Worm (Caenorhabditis elegans) whole organism, L4 larva: ENCODE results near the gene mlc-7.

ENCODE experiments used
- F44E2.7 ChIP-seq: fragments of 200-800 bp; sonication (Bioruptor generic); IDR thresholded peaks from 2 replicates; pipeline ENCODE4 v2.1.2; 2022; ENCODE audit warnings: missing genetic modification characterization, missing compliant biosample characterization
- R02D3.7 ChIP-seq: fragments of 150-350 bp; sonication (generic microtip); optimal IDR thresholded peaks from 3 replicates; lab custom pipeline; 2014; ENCODE audit warnings: missing biosample characterization, missing genetic modification characterization
- T20F7.1 ChIP-seq: fragments of 200-800 bp; sonication (Bioruptor generic); optimal IDR thresholded peaks from 2 replicates; lab custom pipeline; 2018; ENCODE audit warnings: mild to moderate bottlenecking, missing genetic modification characterization, missing compliant biosample characterization
- aha-1 ChIP-seq: fragments of 150-350 bp; peaks from one replicate; lab custom pipeline; 2014; ENCODE audit warnings: missing biosample characterization, missing genetic modification characterization
- ama-1 ChIP-seq: fragments of 150-350 bp; optimal IDR thresholded peaks from 2 replicates; lab custom pipeline; 2014; ENCODE audit warnings: inconsistent platforms, mixed read lengths
- ceh-20 ChIP-seq: fragments of 200-800 bp; sonication (Bioruptor generic); IDR thresholded peaks from 2 replicates; pipeline ENCODE4 v1.3.6; 2022; ENCODE audit warnings: missing genetic modification reagents, missing genetic modification characterization, missing compliant biosample characterization
- ceh-28 ChIP-seq: fragments of 150-350 bp; optimal IDR thresholded peaks from 2 replicates; lab custom pipeline; 2014; ENCODE audit warnings: missing biosample characterization, missing genetic modification reagents, missing genetic modification characterization
- ceh-44 ChIP-seq: fragments of 200-800 bp; sonication (Bioruptor generic); IDR thresholded peaks from 2 replicates; pipeline ENCODE4 v1.3.6; 2022; ENCODE audit warnings: missing genetic modification reagents, missing genetic modification characterization, missing compliant biosample characterization
- ceh-82 ChIP-seq: sonication (generic microtip); optimal IDR thresholded peaks from 2 replicates; lab custom pipeline; 2017; ENCODE audit warnings: missing biosample characterization, missing genetic modification characterization
- ces-1 ChIP-seq: fragments of 150-350 bp; sonication (generic microtip); optimal IDR thresholded peaks from 4 replicates; lab custom pipeline; 2014; ENCODE audit warnings: missing biosample characterization, missing genetic modification reagents, missing genetic modification characterization
- ctbp-1 ChIP-seq: fragments of 200-800 bp; sonication (Bioruptor generic); IDR thresholded peaks from 2 replicates; pipeline ENCODE4 v1.3.6; 2022; ENCODE audit warnings: missing genetic modification reagents, missing genetic modification characterization, missing compliant biosample characterization
- daf-12 ChIP-seq: fragments of 150-350 bp; optimal IDR thresholded peaks from 2 replicates; lab custom pipeline; 2014; ENCODE audit warnings: missing biosample characterization, missing genetic modification reagents, missing genetic modification characterization
- dmd-6 ChIP-seq: fragments of 200-800 bp; sonication (Bioruptor generic); IDR thresholded peaks from 2 replicates; pipeline ENCODE4 v1.3.6; 2022; ENCODE audit warnings: missing genetic modification reagents, missing genetic modification characterization, missing compliant biosample characterization
- dpl-1 ChIP-seq: fragments of 150-350 bp; optimal IDR thresholded peaks from 2 replicates; lab custom pipeline; 2014; ENCODE audit warnings: missing biosample characterization, missing genetic modification reagents, missing genetic modification characterization
- duxl-1 ChIP-seq: sonication (generic microtip); optimal IDR thresholded peaks from 2 replicates; lab custom pipeline; 2016; ENCODE audit warnings: mild to moderate bottlenecking, missing genetic modification characterization, moderate library complexity, missing compliant biosample characterization; ENCODE audit not compliant: poor library complexity
- dve-1 ChIP-seq: sonication (generic microtip); optimal IDR thresholded peaks from 2 replicates; lab custom pipeline; 2017; ENCODE audit warnings: antibody characterized with exemption, mild to moderate bottlenecking, missing genetic modification characterization, missing compliant biosample characterization; ENCODE audit not compliant: insufficient read depth
- gei-8 ChIP-seq: fragments of 200-800 bp; sonication (Bioruptor generic); optimal IDR thresholded peaks from 2 replicates; lab custom pipeline; 2018; ENCODE audit warnings: mild to moderate bottlenecking, missing genetic modification characterization, missing compliant biosample characterization
- hif-1 ChIP-seq, 2 experiments: sonication (generic microtip); optimal IDR thresholded peaks; 2 replicates each; lab custom pipeline; 2016 to 2017; ENCODE audit warnings: missing compliant biosample characterization in 2 of 2, missing genetic modification characterization in 2 of 2, missing genetic modification reagents in 2 of 2, missing genotype in 2 of 2, mild to moderate bottlenecking in 1 of 2
- hlh-11 ChIP-seq: fragments of 200-800 bp; sonication (Bioruptor generic); optimal IDR thresholded peaks from 2 replicates; lab custom pipeline; 2018; ENCODE audit warnings: mild to moderate bottlenecking, missing genetic modification characterization, missing compliant biosample characterization
- hlh-30 ChIP-seq: sonication (generic microtip); optimal IDR thresholded peaks from 2 replicates; lab custom pipeline; 2017; ENCODE audit warnings: antibody characterized with exemption, mild to moderate bottlenecking, missing genetic modification characterization, missing compliant biosample characterization; ENCODE audit not compliant: insufficient read depth
- lin-38 ChIP-seq: fragments of 200-800 bp; sonication (Bioruptor generic); IDR thresholded peaks from 2 replicates; pipeline ENCODE4 v1.3.6; 2022; ENCODE audit warnings: missing genetic modification reagents, missing genetic modification characterization, missing compliant biosample characterization
- lin-39 ChIP-seq: fragments of 150-350 bp; optimal IDR thresholded peaks from 2 replicates; lab custom pipeline; 2014; ENCODE audit warnings: missing biosample characterization, missing genetic modification reagents, missing genetic modification characterization
- lir-3 ChIP-seq: sonication (generic microtip); optimal IDR thresholded peaks from 2 replicates; lab custom pipeline; 2016; ENCODE audit warnings: mild to moderate bottlenecking, missing genetic modification characterization, missing compliant biosample characterization
- madf-9 ChIP-seq: fragments of 200-800 bp; sonication (Bioruptor generic); conservative IDR thresholded peaks from 2 replicates; pipeline ENCODE4 v1.3.6; 2022; ENCODE audit warnings: missing genetic modification reagents, missing genetic modification characterization, missing compliant biosample characterization
- mdt-29 ChIP-seq: fragments of 200-800 bp; sonication (Bioruptor generic); IDR thresholded peaks from 2 replicates; pipeline ENCODE4 v1.3.6; 2022; ENCODE audit warnings: missing genetic modification reagents, missing genetic modification characterization, missing compliant biosample characterization
- mep-1 ChIP-seq: fragments of 150-350 bp; sonication (generic microtip); optimal IDR thresholded peaks from 3 replicates; lab custom pipeline; 2014; ENCODE audit warnings: missing biosample characterization, missing genetic modification characterization
- mes-2 ChIP-seq: sonication (generic microtip); optimal IDR thresholded peaks from 2 replicates; lab custom pipeline; 2016; ENCODE audit warnings: missing genotype, mild to moderate bottlenecking, missing genetic modification characterization, missing compliant biosample characterization; ENCODE audit not compliant: poor library complexity, severe bottlenecking
- nhr-25 ChIP-seq: sonication (generic microtip); optimal IDR thresholded peaks from 2 replicates; lab custom pipeline; 2017; ENCODE audit warnings: missing genetic modification characterization, mild to moderate bottlenecking, missing compliant biosample characterization, antibody characterized with exemption, moderate library complexity, borderline replicate concordance; ENCODE audit not compliant: insufficient read depth
- nhr-28 ChIP-seq: fragments of 150-350 bp; optimal IDR thresholded peaks from 2 replicates; lab custom pipeline; 2014; ENCODE audit warnings: missing biosample characterization, missing genetic modification characterization
- nhr-41 ChIP-seq: fragments of 200-800 bp; sonication (Bioruptor generic); IDR thresholded peaks from 2 replicates; pipeline ENCODE4 v1.3.6; 2022; ENCODE audit warnings: missing genetic modification reagents, missing genetic modification characterization, missing compliant biosample characterization
- nhr-6 ChIP-seq: fragments of 150-350 bp; optimal IDR thresholded peaks from 2 replicates; lab custom pipeline; 2014; ENCODE audit warnings: missing biosample characterization, missing genetic modification characterization
- nhr-77 ChIP-seq: fragments of 150-350 bp; optimal IDR thresholded peaks from 2 replicates; lab custom pipeline; 2014; ENCODE audit warnings: missing biosample characterization, missing genetic modification characterization
- pha-4 ChIP-seq, 2 experiments: fragments of 150-350 bp in 1 of 2; fragments of 200-800 bp in 1 of 2; sonication (Bioruptor generic) in 1 of 2; IDR thresholded peaks in 1 of 2; optimal IDR thresholded peaks in 1 of 2; 2 replicates each; pipeline versions ENCODE4 v1.3.6 to Lab custom; 2014 to 2022; ENCODE audit warnings: missing genetic modification characterization in 2 of 2, missing genetic modification reagents in 2 of 2, missing biosample characterization in 1 of 2, missing compliant biosample characterization in 1 of 2
- saeg-2 ChIP-seq: fragments of 200-800 bp; sonication (Bioruptor generic); IDR thresholded peaks from 2 replicates; pipeline ENCODE4 v1.3.6; 2022; ENCODE audit warnings: missing genetic modification reagents, missing genetic modification characterization, missing compliant biosample characterization
- skn-1 ChIP-seq: fragments of 150-350 bp; optimal IDR thresholded peaks from 2 replicates; lab custom pipeline; 2014; ENCODE audit warnings: missing biosample characterization, missing genetic modification characterization
- snpc-1.2 ChIP-seq: fragments of 200-800 bp; sonication (Bioruptor generic); IDR thresholded peaks from 2 replicates; pipeline ENCODE4 v1.3.6; 2022; ENCODE audit warnings: missing genetic modification reagents, missing genetic modification characterization, missing compliant biosample characterization
- snpc-4 ChIP-seq: fragments of 150-350 bp; optimal IDR thresholded peaks from 2 replicates; lab custom pipeline; 2014; ENCODE audit warnings: missing biosample characterization, missing genetic modification characterization
- unc-62 ChIP-seq, 3 experiments: fragments of 150-350 bp in 1 of 3; sonication (generic microtip); optimal IDR thresholded peaks in 2 of 3; peaks in 1 of 3; 1 replicate in 1 of 3; 2 replicates in 2 of 3; lab custom pipeline; 2014 to 2017; ENCODE audit warnings: missing biosample characterization in 3 of 3, missing genetic modification characterization in 3 of 3, missing genetic modification reagents in 3 of 3, missing genotype in 1 of 3
- zag-1 ChIP-seq: fragments of 150-350 bp; optimal IDR thresholded peaks from 2 replicates; lab custom pipeline; 2014; ENCODE audit warnings: missing biosample characterization, missing genetic modification characterization
- zfp-3 ChIP-seq: fragments of 200-800 bp; sonication (Bioruptor generic); conservative IDR thresholded peaks from 2 replicates; pipeline ENCODE4 v1.3.6; 2022; ENCODE audit warnings: missing genetic modification reagents, missing genetic modification characterization, missing compliant biosample characterization
- zip-11 ChIP-seq: fragments of 200-800 bp; sonication (Bioruptor generic); IDR thresholded peaks from 2 replicates; pipeline ENCODE4 v1.3.6; 2022; ENCODE audit warnings: missing genetic modification characterization, missing compliant biosample characterization

Gene mlc-7

DNA sequence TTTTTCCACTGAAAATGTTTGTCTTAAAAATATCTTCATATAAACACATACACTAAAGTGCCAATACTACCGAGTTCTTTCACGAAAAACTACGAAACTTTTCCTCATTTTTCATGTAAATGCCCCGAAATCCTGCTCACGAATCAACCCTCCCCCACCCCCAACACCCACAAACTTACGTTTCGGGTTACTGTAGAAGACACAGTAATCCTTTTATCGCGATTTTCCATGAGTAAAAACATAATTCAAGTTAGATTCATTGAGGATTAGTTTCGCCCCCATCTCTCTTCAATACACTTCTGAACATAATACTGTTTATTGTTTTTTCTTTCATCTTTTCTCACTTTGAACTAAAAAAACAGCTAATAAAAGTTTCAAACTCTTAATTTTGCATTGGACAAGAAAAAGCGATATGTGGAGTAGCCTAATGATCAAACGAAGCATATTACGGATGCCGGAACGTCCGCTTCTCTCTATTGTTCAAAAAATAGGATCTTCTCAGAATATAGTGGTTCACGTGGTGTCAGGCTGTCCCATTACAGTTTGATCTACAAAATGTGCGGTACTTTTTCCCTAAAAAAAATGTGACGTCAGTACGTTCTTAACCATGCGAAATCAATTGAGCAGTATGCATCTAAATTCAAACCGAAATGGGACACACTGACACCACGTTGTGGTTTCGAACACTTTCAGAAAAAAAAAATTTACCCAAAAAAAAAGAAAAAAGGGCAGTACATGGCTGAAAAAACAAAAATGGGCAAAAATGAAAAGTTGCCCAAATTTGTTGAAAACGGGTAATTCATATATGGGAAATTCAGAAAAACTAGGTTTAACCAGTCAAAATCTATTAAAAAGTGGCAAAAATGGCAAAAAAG is 27.0 kb upstream of the mlc-7 start:
- TF ChIP-seq gei-8 (peak; percentile 49), F44E2.7 (GFP tag; lab: Robert Waterston, UW) (no peak), nhr-41 (GFP tag; lab: Robert Waterston, UW) (peak; percentile 17; the same call in 1 of the 2 replicates), snpc-1.2 (GFP tag; lab: Robert Waterston, UW) (peak; percentile 22; the same call in 1 of the 2 replicates), saeg-2 (GFP tag; lab: Robert Waterston, UW) (no peak), nhr-77 (tag; lab: Kevin White, UChicago) (no peak), lir-3 (tag; lab: Kevin White, UChicago) (no peak), R02D3.7 (tag; lab: Kevin White, UChicago) (no peak), hlh-30 (tag; lab: Kevin White, UChicago) (peak; percentile 14), ama-1 (peak; percentile 33), nhr-28 (no peak), duxl-1 (tag; lab: Kevin White, UChicago) (peak; percentile 50), ceh-82 (tag; lab: Kevin White, UChicago) (no peak), ctbp-1 (GFP tag; lab: Robert Waterston, UW) (no peak), unc-62 (GFP tag; optimal IDR thresholded peaks at IDR 0.05 in 1 of 2; lab: Kevin White, UChicago) (peak in 1 of 2 experiments; percentile 38), unc-62 (tag; optimal IDR thresholded peaks at IDR 0.05; lab: Kevin White, UChicago) (no peak), nhr-25 (tag; lab: Kevin White, UChicago) (no peak), hif-1 (tag; optimal IDR thresholded peaks at IDR 0.05; lab: Kevin White, UChicago) (no peak), ceh-20 (no peak), dmd-6 (no peak), ceh-28 (tag; lab: Kevin White, UChicago) (no peak), lin-39 (tag; lab: Kevin White, UChicago) (no peak), aha-1 (tag; lab: Kevin White, UChicago) (peak; percentile 16), T20F7.1 (GFP tag; lab: Kevin White, UChicago) (no peak)

DNA sequence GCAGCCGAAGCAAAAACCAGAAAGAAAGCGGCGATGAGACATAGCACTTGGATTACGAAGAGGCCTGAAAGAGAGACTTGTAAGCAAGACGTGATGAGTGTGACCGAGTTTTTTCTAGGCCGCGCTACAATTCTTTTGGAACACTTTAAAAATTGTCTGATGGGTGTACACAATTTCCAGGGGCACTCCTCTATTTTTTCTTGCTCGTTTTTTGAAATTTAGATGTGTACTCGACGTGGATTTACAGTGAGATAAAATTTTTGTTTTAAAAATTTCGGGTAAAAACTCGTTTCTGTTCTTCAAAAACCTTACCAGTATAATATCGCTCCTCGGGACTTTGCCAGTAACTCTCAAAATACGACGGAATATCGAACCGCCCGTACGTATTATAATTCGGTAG is 21.5 kb upstream of the mlc-7 start:
- TF ChIP-seq unc-62 (GFP tag; optimal IDR thresholded peaks at IDR 0.05 in 1 of 2; lab: Kevin White, UChicago) (peak in 1 of 2 experiments; percentile 90), unc-62 (tag; optimal IDR thresholded peaks at IDR 0.05; lab: Kevin White, UChicago) (no peak), mes-2 (tag; lab: Kevin White, UChicago) (no peak), zag-1 (no peak), ces-1 (no peak), snpc-4 (tag; lab: Kevin White, UChicago) (no peak), hif-1 (tag; optimal IDR thresholded peaks at IDR 0.05; lab: Kevin White, UChicago) (no peak)

ce11 chrIII:13731589-13731988 is 19.7 kb upstream of the mlc-7 start, which contains the start of gene W06F12.2:
TSS of gene W06F12.2 (minus strand) at chrIII:13731689.
- no peak for TF ChIP-seq gei-8
- TF ChIP-seq lin-38 (GFP tag; lab: Robert Waterston, UW), result no peak
- peak in 1 of 2 experiments; percentile 62 for TF ChIP-seq unc-62 (GFP tag; optimal IDR thresholded peaks at IDR 0.05 in 1 of 2; lab: Kevin White, UChicago)
- TF ChIP-seq unc-62 (tag; optimal IDR thresholded peaks at IDR 0.05; lab: Kevin White, UChicago), result no peak
- TF ChIP-seq ceh-82 (tag; lab: Kevin White, UChicago), result no peak
- TF ChIP-seq, all 104 proteins: peak for 1

DNA sequence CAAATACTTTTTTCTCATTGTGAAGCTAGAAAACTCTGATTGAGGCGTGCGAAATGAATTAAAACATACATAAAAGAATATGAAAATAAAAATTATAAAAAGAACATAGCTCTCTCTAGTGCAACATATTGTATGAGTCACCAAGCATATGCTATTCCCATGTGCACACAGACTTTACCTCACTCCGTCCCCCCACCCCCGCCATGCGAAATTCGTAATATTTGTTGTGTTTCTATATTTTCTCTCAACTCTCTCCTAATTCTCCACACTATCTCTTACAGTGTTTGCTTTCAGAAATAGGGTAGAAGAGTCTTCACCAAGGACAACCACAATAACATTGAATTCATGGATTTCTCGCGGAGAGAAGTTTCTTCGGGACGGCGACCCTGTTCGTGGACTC is 18.6 kb upstream of the mlc-7 start:
- TF ChIP-seq hlh-11 (tag; lab: Kevin White, UChicago) (peak; percentile 57), daf-12 (tag; lab: Kevin White, UChicago) (no peak), pha-4 (GFP tag; IDR thresholded peaks at IDR 0.05; lab: Robert Waterston, UW) (no peak), pha-4 (tag; optimal IDR thresholded peaks at IDR 0.05; lab: Kevin White, UChicago) (peak; percentile 98), zip-11 (GFP tag; lab: Robert Waterston, UW) (no peak), mep-1 (tag; lab: Kevin White, UChicago) (peak; percentile 1), nhr-6 (tag; lab: Kevin White, UChicago) (peak; percentile 33), ceh-20 (no peak), mdt-29 (GFP tag; lab: Robert Waterston, UW) (no peak), hif-1 (tag; optimal IDR thresholded peaks at IDR 0.05; lab: Kevin White, UChicago) (no peak), ceh-44 (no peak), ama-1 (no peak), zfp-3 (GFP tag; lab: Robert Waterston, UW) (no peak), skn-1 (no peak), dpl-1 (GFP tag; lab: Kevin White, UChicago) (no peak), madf-9 (GFP tag; lab: Robert Waterston, UW) (no peak), dve-1 (tag; lab: Kevin White, UChicago) (peak; percentile 69), unc-62 (GFP tag; optimal IDR thresholded peaks at IDR 0.05 in 1 of 2; lab: Kevin White, UChicago) (peak in 1 of 2 experiments; percentile 8), unc-62 (tag; optimal IDR thresholded peaks at IDR 0.05; lab: Kevin White, UChicago) (no peak)
